Fruit fly (Drosophila melanogaster): Measurements from ENCODE around the gene Ibf2.

Gene Ibf2

dm6 chr3R:9220064-9220864, 38.0 kb downstream of the Ibf2 start (continued):
- TF ChIP-seq tgo (GFP tag; IDR thresholded peaks at IDR 0.05), result peak; percentile 41; the same call in 1 of the 3 replicates
- peak; percentile 12 for TF ChIP-seq CoRest (tag; optimal IDR thresholded peaks at IDR 0.05)
- no peak for TF ChIP-seq ewg (GFP tag; optimal IDR thresholded peaks at IDR 0.05)
- TF ChIP-seq CG6689 (GFP tag; IDR thresholded peaks at IDR 0.05), result 0 out of 2 replicates have a peak, but pooled peaks have one; percentile 13
- peak; percentile 15 for TF ChIP-seq CG17829 (tag; optimal IDR thresholded peaks at IDR 0.05)
- TF ChIP-seq CG31365 (tag; optimal IDR thresholded peaks at IDR 0.05), result no peak
- peak; percentile 44 for TF ChIP-seq HmgZ (tag; optimal IDR thresholded peaks at IDR 0.05)
- TF ChIP-seq ind (GFP tag; optimal IDR thresholded peaks at IDR 0.05), result peak; percentile 28
- peak; percentile 31 for TF ChIP-seq Sox102F (GFP tag; optimal IDR thresholded peaks at IDR 0.05)
- TF ChIP-seq tap (tag; optimal IDR thresholded peaks at IDR 0.05), result no peak
- TF ChIP-seq CG2120 (GFP tag; optimal IDR thresholded peaks at IDR 0.05), result peak; percentile 84
- peak; percentile 48 for TF ChIP-seq Hsf (GFP tag; optimal IDR thresholded peaks at IDR 0.05)
- TF ChIP-seq Fer3 (tag; optimal IDR thresholded peaks at IDR 0.05), result peak; percentile 36
- no peak for TF ChIP-seq disco-r (GFP tag; optimal IDR thresholded peaks at IDR 0.05)
- no peak for TF ChIP-seq CG4617 (GFP tag; optimal IDR thresholded peaks at IDR 0.05; ENCODE audit: borderline replicate concordance)
- peak; percentile 15 for TF ChIP-seq bab2 (GFP tag; optimal IDR thresholded peaks at IDR 0.05)
- peak; percentile 14 for TF ChIP-seq CG12391 (tag; optimal IDR thresholded peaks at IDR 0.05)
- peak; percentile 63 for TF ChIP-seq D19A (tag; optimal IDR thresholded peaks at IDR 0.05)
- TF ChIP-seq CG9932 (GFP tag; IDR thresholded peaks at IDR 0.05), result peak; percentile 70
- TF ChIP-seq unc-4 (GFP tag; IDR thresholded peaks at IDR 0.05; ENCODE audit: partially characterized antibody), result peak; percentile 48; the same call in 1 of the 2 replicates
- TF ChIP-seq pum (GFP tag; optimal IDR thresholded peaks at IDR 0.05), result peak; percentile 2
- TF ChIP-seq CG9609 (GFP tag; optimal IDR thresholded peaks at IDR 0.05), result peak; percentile 56
- no peak for TF ChIP-seq CG8478 (optimal IDR thresholded peaks at IDR 0.05)
- no peak for TF ChIP-seq Max (GFP tag; optimal IDR thresholded peaks at IDR 0.05)
- peak; percentile 45; the same call in 1 of the 2 replicates for TF ChIP-seq CG14441 (GFP tag; IDR thresholded peaks at IDR 0.05)
- no peak for TF ChIP-seq CG18619 (GFP tag; optimal IDR thresholded peaks at IDR 0.05)
- TF ChIP-seq emc (GFP tag; optimal IDR thresholded peaks at IDR 0.05), result no peak
- no peak for TF ChIP-seq GATAe (GFP tag; conservative IDR thresholded peaks at IDR 0.05)
- no peak for TF ChIP-seq CG10147 (GFP tag; optimal IDR thresholded peaks at IDR 0.05)
- 0 out of 2 replicates have a peak, but pooled peaks have one; percentile 28 for TF ChIP-seq danr (GFP tag; IDR thresholded peaks at IDR 0.05)
- TF ChIP-seq D19B (GFP tag; optimal IDR thresholded peaks at IDR 0.05), result peak; percentile 49
- TF ChIP-seq CG13775 (GFP tag; optimal IDR thresholded peaks at IDR 0.05), result peak; percentile 63
- peak; percentile 37 for TF ChIP-seq CG2678 (tag; optimal IDR thresholded peaks at IDR 0.05)
- TF ChIP-seq eyg (GFP tag; optimal IDR thresholded peaks at IDR 0.05), result peak; percentile 66
- TF ChIP-seq sob (GFP tag; IDR thresholded peaks at IDR 0.05), result peak; percentile 47; the same call in 1 of the 2 replicates
- peak; percentile 16 for TF ChIP-seq CG18476 (GFP tag; optimal IDR thresholded peaks at IDR 0.05)
- no peak for TF ChIP-seq CG5245 (GFP tag; optimal IDR thresholded peaks at IDR 0.05)
- peak; percentile 40 for TF ChIP-seq CG12769 (tag; optimal IDR thresholded peaks at IDR 0.05)
- no peak for TF ChIP-seq CG12071 (GFP tag; optimal IDR thresholded peaks at IDR 0.05)
- TF ChIP-seq peb (GFP tag; IDR thresholded peaks at IDR 0.05), result no peak
- TF ChIP-seq CG12155 (GFP tag; optimal IDR thresholded peaks at IDR 0.05), result peak; percentile 19
- TF ChIP-seq so (GFP tag; IDR thresholded peaks at IDR 0.05), result 0 out of 3 replicates have a peak, but pooled peaks have one; percentile 36
- peak; percentile 16 for TF ChIP-seq az2 (GFP tag; optimal IDR thresholded peaks at IDR 0.05)
- peak; percentile 17 for TF ChIP-seq tin (GFP tag; optimal IDR thresholded peaks at IDR 0.05)
- TF ChIP-seq Nf-YC (tag; optimal IDR thresholded peaks at IDR 0.05), result peak; percentile 34
- TF ChIP-seq CG10209 (GFP tag; optimal IDR thresholded peaks at IDR 0.05), result peak; percentile 37
- peak; percentile 89 for TF ChIP-seq cg (GFP tag; optimal IDR thresholded peaks at IDR 0.05)
- TF ChIP-seq ssp (GFP tag; IDR thresholded peaks at IDR 0.05), result no peak
- peak; percentile 41 for TF ChIP-seq Xbp1 (GFP tag; optimal IDR thresholded peaks at IDR 0.05)

Data from whole organism, embryonic.